Worm (Caenorhabditis elegans) whole organism, mixed stage, embryonic: ENCODE measurements around the gene R07E5.5.
A peak's percentile ranks its signal among the peaks of the same experiment; 100 is the strongest.

Experiments
- ceh-43 ChIP-seq: fragments of 200-800 bp; sonication (Bioruptor generic); optimal IDR thresholded peaks from 2 replicates; lab custom pipeline; 2018; ENCODE audit warnings: mild to moderate bottlenecking, missing genetic modification characterization, moderate library complexity, missing compliant biosample characterization
- lsy-2 ChIP-seq: fragments of 150-350 bp; optimal IDR thresholded peaks from 2 replicates; lab custom pipeline; 2014; ENCODE audit warnings: missing biosample characterization, missing genetic modification characterization
- mls-2 ChIP-seq: sonication (generic microtip); optimal IDR thresholded peaks from 2 replicates; lab custom pipeline; 2016; ENCODE audit warnings: mild to moderate bottlenecking, missing genetic modification characterization, moderate library complexity, missing compliant biosample characterization
- nhr-28 ChIP-seq: fragments of 150-350 bp; optimal IDR thresholded peaks from 2 replicates; lab custom pipeline; 2014; ENCODE audit warnings: missing biosample characterization, missing genetic modification characterization
- snpc-4 ChIP-seq: fragments of 150-350 bp; optimal IDR thresholded peaks from 2 replicates; lab custom pipeline; 2014; ENCODE audit warnings: missing biosample characterization, missing genetic modification characterization
- unc-62 ChIP-seq: fragments of 150-350 bp; optimal IDR thresholded peaks from 2 replicates; lab custom pipeline; 2014; ENCODE audit warnings: missing biosample characterization, missing genetic modification reagents, missing genetic modification characterization
- ztf-11 ChIP-seq: fragments of 150-350 bp; optimal IDR thresholded peaks from 2 replicates; lab custom pipeline; 2014; ENCODE audit warnings: missing biosample characterization, missing genetic modification characterization

DNA sequence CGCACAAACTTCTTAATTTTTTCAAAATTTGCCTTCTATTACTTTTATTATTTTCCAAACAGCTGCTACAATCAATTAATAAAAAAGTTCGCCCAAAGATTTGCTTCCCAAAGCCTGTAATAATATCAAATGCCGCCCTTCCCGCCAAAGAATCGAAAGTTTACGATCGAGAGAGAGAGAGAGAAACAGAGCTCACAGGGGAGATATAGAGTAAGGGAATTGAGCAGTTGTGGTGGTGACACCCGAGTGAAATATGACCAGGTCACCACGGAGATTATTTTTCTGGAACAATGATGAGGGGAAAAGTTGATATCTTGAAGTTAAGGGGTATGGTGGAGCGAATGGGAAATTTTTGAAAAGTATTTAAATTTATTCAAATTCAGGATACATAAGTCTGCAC, 37.3 kb upstream of the R07E5.5 start:
- TF ChIP-seq nhr-28 (tag; lab: Kevin White, UChicago) (no peak), snpc-4 (tag; lab: Kevin White, UChicago) (no peak), ztf-11 (tag; lab: Kevin White, UChicago) (no peak), lsy-2 (tag; lab: Kevin White, UChicago) (no peak), mls-2 (no peak), unc-62 (GFP tag; lab: Kevin White, UChicago) (peak; percentile 71), ceh-43 (GFP tag; lab: Kevin White, UChicago) (no peak)
